Worm (Caenorhabditis elegans): Measurements from ENCODE around the gene K08B4.7.

K08B4.7 gene

ce11 chrIV:6097040-6097928, 5.1 kb upstream of the K08B4.7 start (continued):
- TF ChIP-seq dox-1 (GFP tag; IDR thresholded peaks at IDR 0.05) = peak; percentile 80
- 0 out of 2 replicates have a peak, but pooled peaks have one; percentile 39 for TF ChIP-seq lin-26 (GFP tag; IDR thresholded peaks at IDR 0.05)
- peak; percentile 1 to 35 for TF ChIP-seq let-607 (tag; optimal IDR thresholded peaks at IDR 0.05)
- TF ChIP-seq C17E4.6 (GFP tag; IDR thresholded peaks at IDR 0.05) = no peak
- TF ChIP-seq somi-1 (GFP tag; optimal IDR thresholded peaks at IDR 0.05) = peak; percentile 66
- peak; percentile 97 for TF ChIP-seq nhr-80 (tag; optimal IDR thresholded peaks at IDR 0.05)
- TF ChIP-seq ztf-26 (tag; optimal IDR thresholded peaks at IDR 0.05) = peak; percentile 36
- no peak for TF ChIP-seq ceh-79 (tag; optimal IDR thresholded peaks at IDR 0.05)
- no peak for TF ChIP-seq hlh-12 (tag; optimal IDR thresholded peaks at IDR 0.05)
- no peak for TF ChIP-seq lir-1 (GFP tag; conservative IDR thresholded peaks at IDR 0.05)
- TF ChIP-seq atf-7 (tag; optimal IDR thresholded peaks at IDR 0.05) = peak; percentile 81
- peak; percentile 78 for TF ChIP-seq pbrm-1 (GFP tag; IDR thresholded peaks at IDR 0.05)
- no peak for TF ChIP-seq T07F8.4 (tag; optimal IDR thresholded peaks at IDR 0.05)
- peak; percentile 65 for TF ChIP-seq sptf-2 (GFP tag; optimal IDR thresholded peaks at IDR 0.05)
- no peak for TF ChIP-seq bed-2 (GFP tag; IDR thresholded peaks at IDR 0.05)
- TF ChIP-seq pha-4 (tag; optimal IDR thresholded peaks at IDR 0.05) = no peak
- peak; percentile 53 for TF ChIP-seq nhr-90 (tag; optimal IDR thresholded peaks at IDR 0.05)
- no peak for TF ChIP-seq him-1 (tag; optimal IDR thresholded peaks at IDR 0.05)
- TF ChIP-seq ztf-18 (tag; optimal IDR thresholded peaks at IDR 0.05) = peak; percentile 16
- TF ChIP-seq F39B2.1 (GFP tag; IDR thresholded peaks at IDR 0.05) = no peak
- peak; percentile 74 for TF ChIP-seq egl-44 (GFP tag; IDR thresholded peaks at IDR 0.05)
- TF ChIP-seq dpff-1 (tag; optimal IDR thresholded peaks at IDR 0.05) = no peak
- TF ChIP-seq fkh-3 (tag; optimal IDR thresholded peaks at IDR 0.05) = no peak
- no peak for TF ChIP-seq B0261.1 (tag; optimal IDR thresholded peaks at IDR 0.05)
- no peak for TF ChIP-seq Y53G8AR.9 (GFP tag; conservative IDR thresholded peaks at IDR 0.05)
- no peak for TF ChIP-seq ceh-40 (GFP tag; IDR thresholded peaks at IDR 0.05)
- no peak for TF ChIP-seq F37B4.10 (GFP tag; IDR thresholded peaks at IDR 0.05)
- no peak for TF ChIP-seq cebp-2 (GFP tag; IDR thresholded peaks at IDR 0.05)
- TF ChIP-seq Y79H2A.3 (GFP tag; conservative IDR thresholded peaks at IDR 0.05) = no peak
- TF ChIP-seq akir-1 (GFP tag; optimal IDR thresholded peaks at IDR 0.05) = no peak
- peak; percentile 67 for TF ChIP-seq lin-40 (tag; optimal IDR thresholded peaks at IDR 0.05)
- peak; percentile 73; the same call in 1 of the 2 replicates for TF ChIP-seq lag-1 (GFP tag; IDR thresholded peaks at IDR 0.05)
- TF ChIP-seq dpl-1 (GFP tag; optimal IDR thresholded peaks at IDR 0.05) = no peak
- TF ChIP-seq C06A6.2 (GFP tag; conservative IDR thresholded peaks at IDR 0.05) = 0 out of 2 replicates have a peak, but pooled peaks have one; percentile 15

ce11 chrIV:6095357-6095858, 3.2 kb upstream of the K08B4.7 start, which contains the start of gene lag-1:
TSS of gene lag-1 (plus strand) at chrIV:6095407.
- no peak for TF ChIP-seq athp-1 (tag; optimal IDR thresholded peaks at IDR 0.05)
- TF ChIP-seq ztf-28 (GFP tag; IDR thresholded peaks at IDR 0.05) = no peak
- no peak for TF ChIP-seq T26A5.8 (tag; optimal IDR thresholded peaks at IDR 0.05)
- no peak for TF ChIP-seq madf-10 (tag; optimal IDR thresholded peaks at IDR 0.05)
- no peak for TF ChIP-seq bed-1 (GFP tag; IDR thresholded peaks at IDR 0.05)
- no peak for TF ChIP-seq ama-1 (optimal IDR thresholded peaks at IDR 0.05)
- no peak for TF ChIP-seq ama-1 (GFP tag; optimal IDR thresholded peaks at IDR 0.05)
- TF ChIP-seq ztf-26 (tag; optimal IDR thresholded peaks at IDR 0.05) = no peak
- TF ChIP-seq lir-1 (GFP tag; conservative IDR thresholded peaks at IDR 0.05) = no peak
- no peak for TF ChIP-seq C06A6.2 (GFP tag; conservative IDR thresholded peaks at IDR 0.05)
- TF ChIP-seq madf-3 (GFP tag; IDR thresholded peaks at IDR 0.05) = no peak
